Fruit fly (Drosophila melanogaster): Measurements from ENCODE around the gene GATAd.

GATAd gene

dm6 chr2L:10339212-10339721, 5.7 kb downstream of the GATAd start, which contains the start of gene SamDC (continued):
- TF ChIP-seq br (optimal IDR thresholded peaks at IDR 0.05) (no peak), gro (GFP tag; optimal IDR thresholded peaks at IDR 0.05) (peak; percentile 52), Sry-δ (GFP tag; optimal IDR thresholded peaks at IDR 0.05) (peak; percentile 92), bigmax (GFP tag; optimal IDR thresholded peaks at IDR 0.05) (peak; percentile 46), CG1529 (GFP tag; optimal IDR thresholded peaks at IDR 0.05) (no peak), Ets65A (GFP tag) (peak; percentile 14), eyg (GFP tag; optimal IDR thresholded peaks at IDR 0.05) (peak; percentile 18), CG12071 (GFP tag; optimal IDR thresholded peaks at IDR 0.05) (no peak), CG3163 (GFP tag; optimal IDR thresholded peaks at IDR 0.05) (no peak), CG7372 (GFP tag; IDR thresholded peaks at IDR 0.05) (no peak), CG13775 (GFP tag; optimal IDR thresholded peaks at IDR 0.05) (peak; percentile 45), CG8281 (tag; optimal IDR thresholded peaks at IDR 0.05) (no peak), CG7556 (GFP tag; optimal IDR thresholded peaks at IDR 0.05) (peak; percentile 21), salm (tag; optimal IDR thresholded peaks at IDR 0.05) (peak; percentile 14), row (GFP tag; IDR thresholded peaks at IDR 0.05) (peak; percentile 90), inv (GFP tag; IDR thresholded peaks at IDR 0.05; ENCODE audit: partially characterized antibody) (peak; percentile 81), CG7839 (tag; optimal IDR thresholded peaks at IDR 0.05) (peak; percentile 52), CG10462 (GFP tag; optimal IDR thresholded peaks at IDR 0.05) (no peak), gfzf (GFP tag; optimal IDR thresholded peaks at IDR 0.05) (peak; percentile 35), run (tag; optimal IDR thresholded peaks at IDR 0.05) (no peak), twi (tag; optimal IDR thresholded peaks at IDR 0.05) (peak; percentile 17), tio (GFP tag; optimal IDR thresholded peaks at IDR 0.05) (no peak), CG7928 (GFP tag; optimal IDR thresholded peaks at IDR 0.05) (no peak), CG11504 (tag; optimal IDR thresholded peaks at IDR 0.05) (peak; percentile 73), CG12659 (GFP tag; optimal IDR thresholded peaks at IDR 0.05) (peak; percentile 74), gt (GFP tag; IDR thresholded peaks at IDR 0.05) (no peak), ato (GFP tag; IDR thresholded peaks at IDR 0.05; ENCODE audit: partially characterized antibody) (peak; percentile 79), Fer3 (tag; optimal IDR thresholded peaks at IDR 0.05) (peak; percentile 34), slou (GFP tag; optimal IDR thresholded peaks at IDR 0.05) (no peak)

dm6 chr2L:10339841-10340240, 6.3 kb downstream of the GATAd start:
- TF ChIP-seq jing (GFP tag; optimal IDR thresholded peaks at IDR 0.05) (no peak), slbo (GFP tag; IDR thresholded peaks at IDR 0.05) (no peak), exex (tag; optimal IDR thresholded peaks at IDR 0.05) (peak; percentile 6), cwo (GFP tag; optimal IDR thresholded peaks at IDR 0.05) (peak; percentile 14), eve (GFP tag; optimal IDR thresholded peaks at IDR 0.05) (peak in 1 of 2 experiments; percentile 24)

- TF ChIP-seq CG4424 (GFP tag; optimal IDR thresholded peaks at IDR 0.05) = no peak
- TF ChIP-seq CG13287 (GFP tag; IDR thresholded peaks at IDR 0.05; ENCODE audit: partially characterized antibody) = peak; percentile 63
- peak; percentile 27 for TF ChIP-seq CG13894 (tag; optimal IDR thresholded peaks at IDR 0.05)
- no peak for TF ChIP-seq nom (GFP tag; optimal IDR thresholded peaks at IDR 0.05)
- TF ChIP-seq onecut (GFP tag; IDR thresholded peaks at IDR 0.05) = no peak
- TF ChIP-seq crp (GFP tag; optimal IDR thresholded peaks at IDR 0.05) = peak in 1 of 2 experiments; percentile 56
- TF ChIP-seq CG17829 (tag; optimal IDR thresholded peaks at IDR 0.05) = peak; percentile 16
- peak; percentile 14 for TF ChIP-seq Nf-YC (tag; optimal IDR thresholded peaks at IDR 0.05)
- TF ChIP-seq CG30020 (tag; optimal IDR thresholded peaks at IDR 0.05) = peak; percentile 78
- no peak for TF ChIP-seq CG42726 (GFP tag; IDR thresholded peaks at IDR 0.05; ENCODE audit: partially characterized antibody)
- TF ChIP-seq CG3995 (GFP tag; optimal IDR thresholded peaks at IDR 0.05) = peak; percentile 23
- TF ChIP-seq CG10462 (GFP tag; optimal IDR thresholded peaks at IDR 0.05) = peak; percentile 4
- peak in 1 of 2 experiments; percentile 41 for TF ChIP-seq dpn (GFP tag; optimal IDR thresholded peaks at IDR 0.05)
- no peak for TF ChIP-seq CG10274 (GFP tag; optimal IDR thresholded peaks at IDR 0.05)
- TF ChIP-seq gem (tag; optimal IDR thresholded peaks at IDR 0.05) = peak; percentile 64
- peak; percentile 26 for TF ChIP-seq Dek (tag; optimal IDR thresholded peaks at IDR 0.05)
Observed at dm6 chr2L:10341405-10341804, 7.9 kb downstream of the GATAd start, which contains the start of gene CG31715. Gene CG31715, plus strand, starts transcription at chr2L:10341616.

All from whole organism, embryonic.